Fruit fly (Drosophila melanogaster) whole organism, embryonic: Measurements from ENCODE around the gene Sec13.

ENCODE experiments used
- Adf1 ChIP-seq: fragments of 200-800 bp; sonication (Bioruptor generic); IDR thresholded peaks from 2 replicates; pipeline ENCODE4 v1.3.6; 2022; ENCODE audit warnings: missing biosample characterization, missing genetic modification characterization
- B-H2 ChIP-seq: fragments of 200-800 bp; sonication (Bioruptor generic); optimal IDR thresholded peaks from 2 replicates; lab custom pipeline; 2018; ENCODE audit warnings: missing biosample characterization, mild to moderate bottlenecking, missing genetic modification characterization
- Bdp1 ChIP-seq: fragments of 200-800 bp; sonication (Bioruptor generic); optimal IDR thresholded peaks from 3 replicates; lab custom pipeline; 2016; ENCODE audit warnings: missing biosample characterization, missing genetic modification characterization
- CG10147 ChIP-seq: fragments of 200-800 bp; sonication (Bioruptor generic); optimal IDR thresholded peaks from 2 replicates; lab custom pipeline; 2019; ENCODE audit warnings: missing biosample characterization, mild to moderate bottlenecking, missing genetic modification characterization, moderate library complexity
- CG10654 ChIP-seq: fragments of 200-800 bp; sonication (Bioruptor generic); optimal IDR thresholded peaks from 2 replicates; lab custom pipeline; 2016; ENCODE audit warnings: missing biosample characterization, missing genetic modification characterization
- CG11085 ChIP-seq: fragments of 200-800 bp; sonication (Bioruptor generic); IDR thresholded peaks from 2 replicates; pipeline ENCODE4 v1.3.6; 2022; ENCODE audit warnings: missing biosample characterization, missing genetic modification characterization
- CG12942 ChIP-seq: fragments of 200-800 bp; sonication (Bioruptor generic); optimal IDR thresholded peaks from 3 replicates; lab custom pipeline; 2016; ENCODE audit warnings: missing biosample characterization, missing genetic modification characterization
- CG14014 ChIP-seq: fragments of 200-800 bp; sonication (Bioruptor generic); IDR thresholded peaks from 2 replicates; pipeline ENCODE4 v1.3.6; 2022; ENCODE audit warnings: missing biosample characterization, missing genetic modification characterization
- CG14667 ChIP-seq: fragments of 200-800 bp; sonication (Bioruptor generic); IDR thresholded peaks from 2 replicates; pipeline ENCODE4 v1.3.6; 2022; ENCODE audit warnings: missing biosample characterization, missing genetic modification characterization
- CG15011 ChIP-seq: fragments of 200-800 bp; sonication (Bioruptor generic); optimal IDR thresholded peaks from 3 replicates; lab custom pipeline; 2018; ENCODE audit warnings: missing biosample characterization, mild to moderate bottlenecking, missing genetic modification characterization
- CG17359 ChIP-seq: fragments of 200-800 bp; sonication (Bioruptor generic); optimal IDR thresholded peaks from 3 replicates; lab custom pipeline; 2018; ENCODE audit warnings: missing biosample characterization, mild to moderate bottlenecking, missing genetic modification characterization, moderate library complexity
- CG17361 ChIP-seq: fragments of 200-800 bp; sonication (Bioruptor generic); IDR thresholded peaks from 3 replicates; pipeline ENCODE4 v1.3.6; 2022; ENCODE audit warnings: missing biosample characterization, missing genetic modification characterization
- CG17385 ChIP-seq: fragments of 200-800 bp; sonication (Bioruptor generic); optimal IDR thresholded peaks from 3 replicates; lab custom pipeline; 2018; ENCODE audit warnings: missing biosample characterization, mild to moderate bottlenecking, missing genetic modification characterization
- CG17829 ChIP-seq: fragments of 200-800 bp; optimal IDR thresholded peaks from 2 replicates; lab custom pipeline; 2019; ENCODE audit warnings: missing biosample characterization, mild to moderate bottlenecking, missing genetic modification characterization, moderate library complexity
- CG1792 ChIP-seq: fragments of 200-800 bp; sonication (Bioruptor generic); optimal IDR thresholded peaks from 2 replicates; lab custom pipeline; 2016; ENCODE audit warnings: missing biosample characterization, missing genetic modification characterization
- CG1832 ChIP-seq: fragments of 200-800 bp; sonication (Bioruptor generic); optimal IDR thresholded peaks from 2 replicates; lab custom pipeline; 2017; ENCODE audit warnings: missing biosample characterization, mild to moderate bottlenecking, missing genetic modification characterization, inconsistent platforms
- CG2678 ChIP-seq: fragments of 200-800 bp; sonication (Bioruptor generic); optimal IDR thresholded peaks from 3 replicates; lab custom pipeline; 2019; ENCODE audit warnings: missing biosample characterization, mild to moderate bottlenecking, missing genetic modification characterization, moderate library complexity
- CG30403 ChIP-seq: fragments of 200-800 bp; sonication (Bioruptor generic); optimal IDR thresholded peaks from 3 replicates; lab custom pipeline; 2016; ENCODE audit warnings: missing biosample characterization, missing genetic modification characterization
- CG32532 ChIP-seq: fragments of 200-800 bp; sonication (Bioruptor generic); IDR thresholded peaks from 2 replicates; pipeline ENCODE4 v1.3.6; 2022; ENCODE audit warnings: missing biosample characterization, missing genetic modification characterization
- CG32772 ChIP-seq: fragments of 200-800 bp; sonication (Bioruptor generic); IDR thresholded peaks from 2 replicates; pipeline ENCODE4 v1.3.6; 2022; ENCODE audit warnings: missing biosample characterization, missing genetic modification characterization
- CG4360 ChIP-seq: fragments of 200-800 bp; sonication (Bioruptor generic); IDR thresholded peaks from 2 replicates; pipeline ENCODE4 v1.3.6; 2022; ENCODE audit warnings: missing biosample characterization, missing genetic modification characterization
- CG43689 ChIP-seq: fragments of 200-800 bp; sonication (Bioruptor generic); IDR thresholded peaks from 2 replicates; pipeline ENCODE4 v1.3.6; 2022; ENCODE audit warnings: missing biosample characterization, missing genetic modification characterization
- CG4707 ChIP-seq: fragments of 200-800 bp; sonication (Bioruptor generic); optimal IDR thresholded peaks from 2 replicates; lab custom pipeline; 2018; ENCODE audit warnings: missing biosample characterization, mild to moderate bottlenecking, missing genetic modification characterization, moderate library complexity
- CG7372 ChIP-seq: fragments of 200-800 bp; sonication (Bioruptor generic); IDR thresholded peaks from 2 replicates; pipeline ENCODE4 v1.3.6; 2022; ENCODE audit warnings: missing biosample characterization, missing genetic modification characterization
- CG8281 ChIP-seq: fragments of 200-800 bp; sonication (Bioruptor generic); optimal IDR thresholded peaks from 2 replicates; lab custom pipeline; 2018; ENCODE audit warnings: missing biosample characterization, mild to moderate bottlenecking, missing genetic modification characterization, moderate library complexity
- CG8359 ChIP-seq: fragments of 200-800 bp; sonication (Bioruptor generic); optimal IDR thresholded peaks from 2 replicates; lab custom pipeline; 2017; ENCODE audit warnings: missing biosample characterization, mild to moderate bottlenecking, missing genetic modification characterization, borderline replicate concordance
- CG8765 ChIP-seq: fragments of 200-800 bp; sonication (Bioruptor generic); IDR thresholded peaks from 2 replicates; pipeline ENCODE4 v1.3.6; 2022; ENCODE audit warnings: missing biosample characterization, missing genetic modification characterization
- CTCF ChIP-seq: fragments of 200-800 bp; sonication (Bioruptor generic); optimal IDR thresholded peaks from 2 replicates; lab custom pipeline; 2017; ENCODE audit warnings: missing biosample characterization, mild to moderate bottlenecking, missing genetic modification characterization, moderate library complexity
- Chrac-16 ChIP-seq: fragments of 200-800 bp; sonication (Bioruptor generic); optimal IDR thresholded peaks from 3 replicates; lab custom pipeline; 2016; ENCODE audit warnings: missing biosample characterization, missing genetic modification characterization
- Dbx ChIP-seq: fragments of 200-800 bp; sonication (Bioruptor generic); IDR thresholded peaks from 3 replicates; pipeline ENCODE4 v1.3.6; 2022; ENCODE audit warnings: missing biosample characterization, missing genetic modification characterization
- Dref ChIP-seq: fragments of 200-800 bp; sonication (Bioruptor generic); IDR thresholded peaks from 2 replicates; pipeline ENCODE4 v1.3.6; 2022; ENCODE audit warnings: missing biosample characterization, missing genetic modification characterization
- Ets65A ChIP-seq: fragments of 200-800 bp; sonication (Bioruptor generic); peaks from one replicate; lab custom pipeline; 2016; ENCODE audit warnings: missing biosample characterization, missing genetic modification characterization
- HLH4C ChIP-seq: fragments of 200-800 bp; sonication (Bioruptor generic); IDR thresholded peaks from 3 replicates; pipeline ENCODE4 v1.3.6; 2022; ENCODE audit warnings: missing biosample characterization, missing genetic modification characterization; ENCODE audit not compliant: partially characterized antibody
- NC2β ChIP-seq: fragments of 200-800 bp; sonication (Bioruptor generic); optimal IDR thresholded peaks from 2 replicates; lab custom pipeline; 2016; ENCODE audit warnings: missing biosample characterization, missing genetic modification characterization
- YL-1 ChIP-seq: fragments of 200-800 bp; sonication (Bioruptor generic); optimal IDR thresholded peaks from 3 replicates; lab custom pipeline; 2017; ENCODE audit warnings: missing biosample characterization, mild to moderate bottlenecking, missing genetic modification characterization
- amos ChIP-seq: fragments of 200-800 bp; sonication (Bioruptor generic); IDR thresholded peaks from 2 replicates; pipeline ENCODE4 v1.3.6; 2022; ENCODE audit warnings: missing biosample characterization, missing genetic modification characterization; ENCODE audit not compliant: partially characterized antibody
- cwo ChIP-seq: fragments of 200-800 bp; sonication (Bioruptor generic); optimal IDR thresholded peaks from 3 replicates; lab custom pipeline; 2017; ENCODE audit warnings: missing biosample characterization, missing genetic modification characterization, mild to moderate bottlenecking, moderate library complexity, missing genetic modification reagents
- danr ChIP-seq: fragments of 200-800 bp; sonication (Bioruptor generic); IDR thresholded peaks from 2 replicates; pipeline ENCODE4 v1.3.6; 2022; ENCODE audit warnings: missing biosample characterization, missing genetic modification characterization
- dm ChIP-seq: fragments of 200-800 bp; sonication (Bioruptor generic); optimal IDR thresholded peaks from 3 replicates; lab custom pipeline; 2016; ENCODE audit warnings: missing biosample characterization, missing genetic modification characterization
- ewg ChIP-seq: fragments of 200-800 bp; sonication (Bioruptor generic); optimal IDR thresholded peaks from 3 replicates; lab custom pipeline; 2017; ENCODE audit warnings: mild to moderate bottlenecking, missing biosample characterization, missing genetic modification reagents, missing genetic modification characterization
- fru ChIP-seq: fragments of >200 bp; optimal IDR thresholded peaks from 2 replicates; lab custom pipeline; 2017
- gcm ChIP-seq: fragments of 200-800 bp; sonication (Bioruptor generic); optimal IDR thresholded peaks from 2 replicates; lab custom pipeline; 2019; ENCODE audit warnings: missing biosample characterization, mild to moderate bottlenecking, missing genetic modification characterization, moderate library complexity
- gfzf ChIP-seq: fragments of 200-800 bp; sonication (Bioruptor generic); optimal IDR thresholded peaks from 2 replicates; lab custom pipeline; 2016; ENCODE audit warnings: missing biosample characterization, mild to moderate bottlenecking, missing genetic modification characterization, moderate library complexity
- gt ChIP-seq: fragments of 200-800 bp; sonication (Bioruptor generic); IDR thresholded peaks from 2 replicates; pipeline ENCODE4 v1.3.6; 2022; ENCODE audit warnings: missing biosample characterization, missing genetic modification characterization
- h ChIP-seq: fragments of >200 bp; optimal IDR thresholded peaks from 2 replicates; lab custom pipeline; 2017
- ham ChIP-seq: fragments of 200-800 bp; sonication (Bioruptor generic); IDR thresholded peaks from 2 replicates; pipeline ENCODE4 v1.3.6; 2022; ENCODE audit warnings: missing biosample characterization, missing genetic modification characterization
- ind ChIP-seq: fragments of 200-800 bp; sonication (Bioruptor generic); optimal IDR thresholded peaks from 3 replicates; lab custom pipeline; 2016; ENCODE audit warnings: missing biosample characterization, missing genetic modification characterization
- oc ChIP-seq: fragments of 200-800 bp; sonication (Bioruptor generic); optimal IDR thresholded peaks from 2 replicates; lab custom pipeline; 2018; ENCODE audit warnings: missing biosample characterization, mild to moderate bottlenecking, missing genetic modification characterization, moderate library complexity
- pum ChIP-seq: fragments of 200-800 bp; sonication (Bioruptor generic); optimal IDR thresholded peaks from 2 replicates; lab custom pipeline; 2016; ENCODE audit warnings: missing biosample characterization, missing genetic modification characterization
- scrt ChIP-seq: fragments of 200-800 bp; sonication (Bioruptor generic); optimal IDR thresholded peaks from 2 replicates; lab custom pipeline; 2018; ENCODE audit warnings: missing biosample characterization, mild to moderate bottlenecking, missing genetic modification characterization, moderate library complexity
- sens ChIP-seq: fragments of 200-800 bp; sonication (Bioruptor generic); peaks from one replicate; lab custom pipeline; 2016; ENCODE audit warnings: missing biosample characterization, missing genetic modification characterization
- sim ChIP-seq: fragments of 200-800 bp; sonication (Bioruptor generic); IDR thresholded peaks from 2 replicates; pipeline ENCODE4 v1.3.6; 2022; ENCODE audit warnings: missing biosample characterization, missing genetic modification characterization
- usp ChIP-seq: fragments of >200 bp; optimal IDR thresholded peaks from 2 replicates; lab custom pipeline; 2017; ENCODE audit warnings: missing biosample characterization, missing genetic modification characterization
- vvl ChIP-seq: fragments of 200-800 bp; sonication (Bioruptor generic); IDR thresholded peaks from 2 replicates; pipeline ENCODE4 v1.3.6; 2022; ENCODE audit warnings: missing biosample characterization, missing genetic modification characterization

Gene Sec13

dm6 chr3R:23346893-23347396 is 9.1 kb upstream of the Sec13 start (continued):
- TF ChIP-seq CG30403 (GFP tag; lab: Kevin White, UChicago), result peak; percentile 53
- no peak for TF ChIP-seq CG11085 (GFP tag; lab: Robert Waterston, UW)
- TF ChIP-seq CG1832 (GFP tag; lab: Kevin White, UChicago), result peak; percentile 56
- TF ChIP-seq Ets65A, result no peak
- peak; percentile 27; the same call in 1 of the 3 replicates for TF ChIP-seq Dbx (GFP tag; lab: Robert Waterston, UW)
- TF ChIP-seq cwo (GFP tag; lab: Kevin White, UChicago), result no peak
- TF ChIP-seq CG12942 (GFP tag; lab: Kevin White, UChicago), result peak; percentile 15
- TF ChIP-seq CG17385 (GFP tag; lab: Kevin White, UChicago), result peak; percentile 34
- TF ChIP-seq h (lab: Kevin White, UChicago), result no peak
- TF ChIP-seq CG17361 (GFP tag; lab: Robert Waterston, UW), result peak; percentile 86
- no peak for TF ChIP-seq CG14667
- TF ChIP-seq scrt (GFP tag; lab: Kevin White, UChicago), result no peak
- TF ChIP-seq CG17829 (tag; lab: Kevin White, UChicago), result peak; percentile 78
- peak; percentile 77 for TF ChIP-seq CG32532 (GFP tag; lab: Robert Waterston, UW)
- TF ChIP-seq CG1792 (GFP tag; lab: Kevin White, UChicago), result no peak
- no peak for TF ChIP-seq Dref (GFP tag; lab: Robert Waterston, UW)
- TF ChIP-seq CG32772, result no peak
- TF ChIP-seq fru, result no peak
- TF ChIP-seq HLH4C (GFP tag; lab: Robert Waterston, UW), result no peak
- no peak for TF ChIP-seq NC2β (GFP tag; lab: Kevin White, UChicago)
- TF ChIP-seq Chrac-16 (GFP tag; lab: Kevin White, UChicago), result peak; percentile 40
- no peak for TF ChIP-seq pum (GFP tag; lab: Kevin White, UChicago)
- TF ChIP-seq CG14014 (GFP tag; lab: Robert Waterston, UW), result peak; percentile 47
- TF ChIP-seq ind (GFP tag; lab: Kevin White, UChicago), result peak; percentile 46
- peak; percentile 9 for TF ChIP-seq CG10654 (GFP tag; lab: Kevin White, UChicago)
- TF ChIP-seq YL-1 (GFP tag; lab: Kevin White, UChicago), result no peak
- TF ChIP-seq gfzf (GFP tag; lab: Kevin White, UChicago), result no peak
- no peak for TF ChIP-seq B-H2 (GFP tag; lab: Kevin White, UChicago)
- no peak for TF ChIP-seq CG4360
- TF ChIP-seq ewg, result no peak
- no peak for TF ChIP-seq amos (GFP tag; lab: Robert Waterston, UW)
- TF ChIP-seq CG10147 (GFP tag; lab: Kevin White, UChicago), result peak; percentile 22
- no peak for TF ChIP-seq CG7372 (GFP tag; lab: Robert Waterston, UW)
- TF ChIP-seq gt (GFP tag; lab: Robert Waterston, UW), result no peak
- TF ChIP-seq CG8281 (tag; lab: Kevin White, UChicago), result no peak
- TF ChIP-seq CTCF, result no peak
- TF ChIP-seq CG17359 (tag; lab: Kevin White, UChicago), result peak; percentile 57
- TF ChIP-seq CG8359 (GFP tag; lab: Kevin White, UChicago), result no peak
- TF ChIP-seq gcm (GFP tag; lab: Kevin White, UChicago), result peak; percentile 35
- no peak for TF ChIP-seq dm (GFP tag; lab: Kevin White, UChicago)
- peak; percentile 98 for TF ChIP-seq CG4707 (GFP tag; lab: Kevin White, UChicago)
- TF ChIP-seq CG2678 (tag; lab: Kevin White, UChicago), result peak; percentile 60
- no peak for TF ChIP-seq CG43689 (GFP tag; lab: Robert Waterston, UW)
- no peak for TF ChIP-seq sim
- no peak for TF ChIP-seq Bdp1
- no peak for TF ChIP-seq oc (tag; lab: Kevin White, UChicago)
- peak; percentile 83 for TF ChIP-seq vvl (GFP tag; lab: Robert Waterston, UW)
- TF ChIP-seq sens (GFP tag; lab: Kevin White, UChicago), result peak; percentile 83
- TF ChIP-seq ham (GFP tag; lab: Robert Waterston, UW), result no peak
- TF ChIP-seq CG8765 (GFP tag; lab: Robert Waterston, UW), result no peak
- TF ChIP-seq danr, result peak; percentile 22; the same call in 1 of the 2 replicates
- no peak for TF ChIP-seq Adf1 (GFP tag; lab: Robert Waterston, UW)
- no peak for TF ChIP-seq usp (GFP tag; lab: Kevin White, UChicago)
- no peak for TF ChIP-seq CG15011 (GFP tag; lab: Kevin White, UChicago)
